Fruit fly (Drosophila melanogaster): ENCODE data around the gene sro.

- no peak for TF ChIP-seq psq (optimal IDR thresholded peaks at IDR 0.05)
- TF ChIP-seq insv (optimal IDR thresholded peaks at IDR 0.05), result no peak
- no peak for TF ChIP-seq ttk (optimal IDR thresholded peaks at IDR 0.05)
- no peak for TF ChIP-seq h (optimal IDR thresholded peaks at IDR 0.05)
- no peak for TF ChIP-seq Sin3A (optimal IDR thresholded peaks at IDR 0.05)
These were observed 34.4 kb upstream of the sro start for dm6 chr3R:29760042-29760441.

All from Kc167 (cell line).